Worm (Caenorhabditis elegans): ENCODE measurements around the gene poml-4.

The poml-4 gene

ce11 chrII:1500959-1501358 is 39.8 kb upstream of the poml-4 start:
- no peak for TF ChIP-seq ceh-6 (GFP tag; optimal IDR thresholded peaks at IDR 0.05)

ce11 chrII:1501614-1502355 is 38.9 kb upstream of the poml-4 start:
- TF ChIP-seq nhr-11 (tag; optimal IDR thresholded peaks at IDR 0.05), result no peak
- peak; percentile 11 for TF ChIP-seq hlh-30 (tag; optimal IDR thresholded peaks at IDR 0.05; ENCODE audit: insufficient read depth)
- TF ChIP-seq nhr-232 (tag; optimal IDR thresholded peaks at IDR 0.05), result peak; percentile 13
- peak; percentile 56 for TF ChIP-seq unc-42 (tag; optimal IDR thresholded peaks at IDR 0.05)
- TF ChIP-seq tbx-7 (tag; optimal IDR thresholded peaks at IDR 0.05), result no peak
- peak; percentile 33 for TF ChIP-seq nfya-1 (tag; optimal IDR thresholded peaks at IDR 0.05)
- TF ChIP-seq ztf-16 (tag; optimal IDR thresholded peaks at IDR 0.05), result no peak
- no peak for TF ChIP-seq dmd-4 (tag; optimal IDR thresholded peaks at IDR 0.05; ENCODE audit: borderline replicate concordance)
- no peak for TF ChIP-seq ceh-22 (tag; optimal IDR thresholded peaks at IDR 0.05)
- TF ChIP-seq ceh-34 (tag; optimal IDR thresholded peaks at IDR 0.05), result peak; percentile 84
- TF ChIP-seq tbx-2 (tag; optimal IDR thresholded peaks at IDR 0.05), result peak; percentile 57
- peak; percentile 47 for TF ChIP-seq fax-1 (tag; optimal IDR thresholded peaks at IDR 0.05)
- peak; percentile 45 for TF ChIP-seq hlh-8 (tag; optimal IDR thresholded peaks at IDR 0.05)
- no peak for TF ChIP-seq hlh-13 (GFP tag; optimal IDR thresholded peaks at IDR 0.05)
- TF ChIP-seq unc-55 (GFP tag; optimal IDR thresholded peaks at IDR 0.05), result peak; percentile 94
- peak; percentile 28 for TF ChIP-seq ceh-14 (tag; optimal IDR thresholded peaks at IDR 0.05)
- TF ChIP-seq rnt-1 (tag; optimal IDR thresholded peaks at IDR 0.05), result peak; percentile 79
- no peak for TF ChIP-seq dve-1 (tag; optimal IDR thresholded peaks at IDR 0.05)
- TF ChIP-seq elt-2 (tag; optimal IDR thresholded peaks at IDR 0.05), result peak; percentile 50
- peak; percentile 24 for TF ChIP-seq sdc-2 (tag; optimal IDR thresholded peaks at IDR 0.05)
- peak; percentile 37 for TF ChIP-seq C08G9.2 (tag; optimal IDR thresholded peaks at IDR 0.05)
- peak; percentile 36 for TF ChIP-seq ceh-31 (tag; optimal IDR thresholded peaks at IDR 0.05)
- TF ChIP-seq ceh-30 (tag; optimal IDR thresholded peaks at IDR 0.05), result no peak
- peak; percentile 48 for TF ChIP-seq ref-2 (tag; optimal IDR thresholded peaks at IDR 0.05)
- TF ChIP-seq ceh-18 (tag; optimal IDR thresholded peaks at IDR 0.05), result peak; percentile 67
- no peak for TF ChIP-seq ceh-24 (tag; optimal IDR thresholded peaks at IDR 0.05)
- no peak for TF ChIP-seq gmeb-2 (tag; optimal IDR thresholded peaks at IDR 0.05)
- no peak for TF ChIP-seq sox-2 (GFP tag; IDR thresholded peaks at IDR 0.05)
- TF ChIP-seq hlh-6 (tag; optimal IDR thresholded peaks at IDR 0.05), result no peak
- peak; percentile 6 for TF ChIP-seq syd-9 (tag; optimal IDR thresholded peaks at IDR 0.05)
- no peak for TF ChIP-seq unc-86 (tag; optimal IDR thresholded peaks at IDR 0.05)
- TF ChIP-seq zip-5 (tag; optimal IDR thresholded peaks at IDR 0.05), result no peak

- TF ChIP-seq dve-1 (tag; optimal IDR thresholded peaks at IDR 0.05) (no peak), elt-2 (tag; optimal IDR thresholded peaks at IDR 0.05) (peak; percentile 82), pros-1 (tag; optimal IDR thresholded peaks at IDR 0.05) (no peak), fkh-6 (tag; optimal IDR thresholded peaks at IDR 0.05) (no peak)
These were observed 37.1 kb upstream of the poml-4 start for ce11 chrII:1503663-1504062.

ce11 chrII:1504266-1504665 is 36.5 kb upstream of the poml-4 start, which contains the start of gene fdgt-1:
Gene fdgt-1, plus strand, starts transcription at chrII:1504566.
- TF ChIP-seq ceh-2 (tag; optimal IDR thresholded peaks at IDR 0.05) (no peak), ceh-31 (tag; optimal IDR thresholded peaks at IDR 0.05) (no peak), elt-4 (tag; optimal IDR thresholded peaks at IDR 0.05) (no peak), unc-55 (GFP tag; optimal IDR thresholded peaks at IDR 0.05) (no peak)

All from whole organism, late embryonic.